Fruit fly (Drosophila melanogaster): ENCODE measurements around the gene CG18223.
A peak's percentile ranks its signal among the peaks of the same experiment; 100 is the strongest.

The CG18223 gene

DNA sequence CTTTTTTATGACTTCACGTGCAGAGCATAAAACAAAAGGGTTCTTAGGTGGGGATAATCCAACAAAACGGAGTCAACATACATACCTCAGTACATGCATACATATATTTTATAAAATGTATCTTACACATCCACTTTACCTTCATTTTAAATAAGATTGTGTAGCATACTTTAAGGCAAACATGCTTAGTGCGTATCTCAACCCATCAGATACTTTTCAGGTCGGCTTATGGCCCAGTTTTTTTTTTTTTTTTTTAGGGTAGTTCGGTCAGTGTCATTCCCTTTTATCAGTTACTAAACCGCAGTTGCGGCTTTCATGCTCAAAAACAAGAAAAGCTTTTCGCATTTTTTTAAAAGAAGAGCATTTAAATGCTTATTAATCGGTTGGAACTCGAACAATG is 28.1 kb downstream of the CG18223 start, which contains the start of gene NijB (continued):
- TF ChIP-seq CG10543 (GFP tag; optimal IDR thresholded peaks at IDR 0.05): no peak
- TF ChIP-seq D19A (tag; optimal IDR thresholded peaks at IDR 0.05): peak; percentile 32
- no peak for TF ChIP-seq ap (GFP tag; IDR thresholded peaks at IDR 0.05)
- peak; percentile 71 for TF ChIP-seq sens (GFP tag)
- TF ChIP-seq CG1233 (GFP tag; optimal IDR thresholded peaks at IDR 0.05): no peak
- no peak for TF ChIP-seq pros (GFP tag; optimal IDR thresholded peaks at IDR 0.05)
- TF ChIP-seq CG18764 (GFP tag; optimal IDR thresholded peaks at IDR 0.05): no peak
- no peak for TF ChIP-seq Sox100B (GFP tag; optimal IDR thresholded peaks at IDR 0.05)
- TF ChIP-seq repo (GFP tag; optimal IDR thresholded peaks at IDR 0.05): no peak
- no peak for TF ChIP-seq fd64A (GFP tag; optimal IDR thresholded peaks at IDR 0.05)
- TF ChIP-seq B-H1 (GFP tag; IDR thresholded peaks at IDR 0.05): no peak
- TF ChIP-seq Mad (GFP tag; optimal IDR thresholded peaks at IDR 0.05): no peak
- TF ChIP-seq az2 (GFP tag; optimal IDR thresholded peaks at IDR 0.05): no peak
- no peak for TF ChIP-seq wor (GFP tag; IDR thresholded peaks at IDR 0.05)
- no peak for TF ChIP-seq insv (GFP tag; optimal IDR thresholded peaks at IDR 0.05)
- no peak for TF ChIP-seq cato (GFP tag; optimal IDR thresholded peaks at IDR 0.05; ENCODE audit: borderline replicate concordance)
- no peak for TF ChIP-seq ara (GFP tag; IDR thresholded peaks at IDR 0.05)
- peak; percentile 4 for TF ChIP-seq sug (tag; optimal IDR thresholded peaks at IDR 0.05)
- TF ChIP-seq Camta (GFP tag; optimal IDR thresholded peaks at IDR 0.05): no peak
- TF ChIP-seq Vsx1 (GFP tag; optimal IDR thresholded peaks at IDR 0.05): no peak
- TF ChIP-seq HLH54F (GFP tag; optimal IDR thresholded peaks at IDR 0.05): no peak
- no peak for TF ChIP-seq Fer2 (tag; optimal IDR thresholded peaks at IDR 0.05)
- TF ChIP-seq Med (GFP tag): peak; percentile 44
- TF ChIP-seq CG6683 (GFP tag; optimal IDR thresholded peaks at IDR 0.05): no peak
- TF ChIP-seq hbn (GFP tag; IDR thresholded peaks at IDR 0.05; ENCODE audit: partially characterized antibody): no peak
- no peak for TF ChIP-seq sisA (GFP tag; IDR thresholded peaks at IDR 0.05)
- TF ChIP-seq CTCF (GFP tag; optimal IDR thresholded peaks at IDR 0.05): peak; percentile 11
- no peak for TF ChIP-seq CG4854 (GFP tag; optimal IDR thresholded peaks at IDR 0.05)
- no peak for TF ChIP-seq crp (GFP tag; optimal IDR thresholded peaks at IDR 0.05)
- no peak for TF ChIP-seq CG3065 (GFP tag; optimal IDR thresholded peaks at IDR 0.05)
- no peak for TF ChIP-seq ato (GFP tag; IDR thresholded peaks at IDR 0.05; ENCODE audit: partially characterized antibody)
- TF ChIP-seq Optix (GFP tag; IDR thresholded peaks at IDR 0.05): no peak
- TF ChIP-seq CG33213 (GFP tag; optimal IDR thresholded peaks at IDR 0.05): no peak
- no peak for TF ChIP-seq al (GFP tag; IDR thresholded peaks at IDR 0.05)
- no peak for TF ChIP-seq CG4424 (GFP tag; optimal IDR thresholded peaks at IDR 0.05)
- TF ChIP-seq CG14014 (GFP tag; IDR thresholded peaks at IDR 0.05): no peak
- TF ChIP-seq CG34376 (GFP tag; optimal IDR thresholded peaks at IDR 0.05): peak; percentile 12
- no peak for TF ChIP-seq CG10147 (GFP tag; optimal IDR thresholded peaks at IDR 0.05)
- TF ChIP-seq CG18619 (GFP tag; optimal IDR thresholded peaks at IDR 0.05): no peak
- no peak for TF ChIP-seq CG10462 (GFP tag; optimal IDR thresholded peaks at IDR 0.05)
- no peak for TF ChIP-seq lmd (GFP tag; IDR thresholded peaks at IDR 0.05)
- TF ChIP-seq trem (tag; optimal IDR thresholded peaks at IDR 0.05): no peak
- TF ChIP-seq fu2 (GFP tag; optimal IDR thresholded peaks at IDR 0.05): no peak
- TF ChIP-seq Atf6 (GFP tag; IDR thresholded peaks at IDR 0.05): no peak
- no peak for TF ChIP-seq ftz-f1 (GFP tag; optimal IDR thresholded peaks at IDR 0.05)
- no peak for TF ChIP-seq Drgx (GFP tag; IDR thresholded peaks at IDR 0.05)
- TF ChIP-seq CG15269 (tag; optimal IDR thresholded peaks at IDR 0.05): no peak
- TF ChIP-seq CG9817 (tag; optimal IDR thresholded peaks at IDR 0.05): no peak
- TF ChIP-seq CG8290 (GFP tag; optimal IDR thresholded peaks at IDR 0.05): peak; percentile 3
- TF ChIP-seq CG8290 (tag; optimal IDR thresholded peaks at IDR 0.05): peak in 1 of 2 experiments; percentile 8
- TF ChIP-seq scrt (GFP tag; optimal IDR thresholded peaks at IDR 0.05): no peak
- TF ChIP-seq CG42726 (GFP tag; IDR thresholded peaks at IDR 0.05; ENCODE audit: partially characterized antibody): no peak
- TF ChIP-seq Mes4 (GFP tag; optimal IDR thresholded peaks at IDR 0.05): no peak
